Worm (Caenorhabditis elegans) whole organism, L2 larva: ENCODE results near the gene F07B10.7.

Experiments
- C34F6.9 ChIP-seq: fragments of 150-350 bp; optimal IDR thresholded peaks from 2 replicates; lab custom pipeline; 2014; ENCODE audit warnings: missing biosample characterization, missing genetic modification characterization
- F13H6.1 ChIP-seq: sonication (generic microtip); optimal IDR thresholded peaks from 2 replicates; lab custom pipeline; 2016; ENCODE audit warnings: missing genetic modification characterization, missing compliant biosample characterization
- ZK546.5 ChIP-seq: sonication (generic microtip); optimal IDR thresholded peaks from 2 replicates; lab custom pipeline; 2017; ENCODE audit warnings: missing biosample characterization, missing genetic modification characterization
- alr-1 ChIP-seq: fragments of 150-350 bp; optimal IDR thresholded peaks from 2 replicates; lab custom pipeline; 2014; ENCODE audit warnings: missing biosample characterization, missing genetic modification characterization
- aly-2 ChIP-seq: fragments of 150-350 bp; optimal IDR thresholded peaks from 2 replicates; lab custom pipeline; 2014; ENCODE audit warnings: missing biosample characterization, missing genetic modification characterization
- ama-1 ChIP-seq: fragments of 150-350 bp; optimal IDR thresholded peaks from 2 replicates; lab custom pipeline; 2018; ENCODE audit warnings: inconsistent platforms
- blmp-1 ChIP-seq: sonication (generic microtip); optimal IDR thresholded peaks from 2 replicates; lab custom pipeline; 2017; ENCODE audit warnings: missing genetic modification characterization, mild to moderate bottlenecking, missing compliant biosample characterization, antibody characterized with exemption, moderate library complexity; ENCODE audit not compliant: insufficient read depth
- ceh-16 ChIP-seq: fragments of 150-350 bp; optimal IDR thresholded peaks from 2 replicates; lab custom pipeline; 2014; ENCODE audit warnings: missing biosample characterization, missing genetic modification characterization
- ceh-82 ChIP-seq: fragments of 150-350 bp; optimal IDR thresholded peaks from 2 replicates; lab custom pipeline; 2014; ENCODE audit warnings: missing biosample characterization, missing genetic modification characterization
- crh-2 ChIP-seq: sonication (generic microtip); optimal IDR thresholded peaks from 2 replicates; lab custom pipeline; 2017; ENCODE audit warnings: missing biosample characterization, missing genetic modification characterization
- dmd-4 ChIP-seq: sonication (generic microtip); optimal IDR thresholded peaks from 2 replicates; lab custom pipeline; 2017; ENCODE audit warnings: missing biosample characterization, missing genetic modification characterization
- egl-27 ChIP-seq: sonication (generic microtip); optimal IDR thresholded peaks from 3 replicates; lab custom pipeline; 2017; ENCODE audit warnings: missing biosample characterization, missing genetic modification reagents, missing genetic modification characterization
- gmeb-1 ChIP-seq: fragments of 150-350 bp; optimal IDR thresholded peaks from 2 replicates; lab custom pipeline; 2014; ENCODE audit warnings: missing biosample characterization, missing genetic modification characterization
- lin-39 ChIP-seq: fragments of 150-350 bp; optimal IDR thresholded peaks from 2 replicates; lab custom pipeline; 2014; ENCODE audit warnings: missing biosample characterization, missing genetic modification reagents, missing genetic modification characterization
- lsy-2 ChIP-seq, 2 experiments: fragments of 150-350 bp in 1 of 2; sonication (generic microtip) in 1 of 2; optimal IDR thresholded peaks; 2 replicates each; lab custom pipeline; 2014 to 2017; ENCODE audit warnings: missing biosample characterization in 2 of 2, missing genetic modification characterization in 2 of 2
- mab-5 ChIP-seq: fragments of 150-350 bp; optimal IDR thresholded peaks from 2 replicates; lab custom pipeline; 2014; ENCODE audit warnings: missing biosample characterization, missing genetic modification characterization
- mbf-1 ChIP-seq: sonication (generic microtip); optimal IDR thresholded peaks from 2 replicates; lab custom pipeline; 2017; ENCODE audit warnings: missing biosample characterization, missing genetic modification characterization
- mdl-1 ChIP-seq, 2 experiments: fragments of 150-350 bp in 1 of 2; sonication (generic microtip) in 1 of 2; optimal IDR thresholded peaks; 2 replicates each; lab custom pipeline; 2017; ENCODE audit warnings: missing biosample characterization in 2 of 2, missing genetic modification characterization in 2 of 2
- nhr-11 ChIP-seq: fragments of 150-350 bp; optimal IDR thresholded peaks from 2 replicates; lab custom pipeline; 2014; ENCODE audit warnings: missing biosample characterization, missing genetic modification characterization
- nhr-12 ChIP-seq: fragments of 150-350 bp; optimal IDR thresholded peaks from 2 replicates; lab custom pipeline; 2014; ENCODE audit warnings: missing biosample characterization, missing genetic modification characterization
- nhr-129 ChIP-seq: fragments of 150-350 bp; optimal IDR thresholded peaks from 2 replicates; lab custom pipeline; 2014; ENCODE audit warnings: missing biosample characterization, missing genetic modification characterization
- nhr-21 ChIP-seq: fragments of 150-350 bp; optimal IDR thresholded peaks from 2 replicates; lab custom pipeline; 2014; ENCODE audit warnings: missing biosample characterization, missing genetic modification characterization
- nhr-23 ChIP-seq: fragments of 150-350 bp; optimal IDR thresholded peaks from 2 replicates; lab custom pipeline; 2014; ENCODE audit warnings: missing biosample characterization, missing genetic modification reagents, missing genetic modification characterization
- nhr-237 ChIP-seq: fragments of 150-350 bp; optimal IDR thresholded peaks from 2 replicates; lab custom pipeline; 2014; ENCODE audit warnings: missing biosample characterization, missing genetic modification characterization
- sem-4 ChIP-seq: fragments of 150-350 bp; optimal IDR thresholded peaks from 2 replicates; lab custom pipeline; 2014; ENCODE audit warnings: missing biosample characterization, missing genetic modification reagents, missing genetic modification characterization
- skn-1 ChIP-seq: sonication (generic microtip); optimal IDR thresholded peaks from 2 replicates; lab custom pipeline; 2017; ENCODE audit warnings: missing biosample characterization, missing genetic modification characterization
- sma-3 ChIP-seq: sonication (generic microtip); optimal IDR thresholded peaks from 2 replicates; lab custom pipeline; 2016; ENCODE audit warnings: missing genetic modification reagents, missing genetic modification characterization, missing compliant biosample characterization
- sma-9 ChIP-seq, 2 experiments: fragments of 150-350 bp in 1 of 2; sonication (generic microtip) in 1 of 2; optimal IDR thresholded peaks; 2 replicates each; lab custom pipeline; 2014 to 2016; ENCODE audit warnings: missing genetic modification characterization in 2 of 2, mild to moderate bottlenecking in 1 of 2, missing biosample characterization in 1 of 2, missing compliant biosample characterization in 1 of 2, missing genetic modification reagents in 1 of 2, moderate library complexity in 1 of 2
- unc-39 ChIP-seq: fragments of 150-350 bp; optimal IDR thresholded peaks from 2 replicates; lab custom pipeline; 2014; ENCODE audit warnings: missing biosample characterization, missing genetic modification characterization
- unc-55 ChIP-seq: fragments of 150-350 bp; sonication (generic microtip); optimal IDR thresholded peaks from 3 replicates; lab custom pipeline; 2014; ENCODE audit warnings: missing biosample characterization, missing genetic modification reagents, missing genetic modification characterization
- unc-62 ChIP-seq: fragments of 150-350 bp; optimal IDR thresholded peaks from 2 replicates; lab custom pipeline; 2014; ENCODE audit warnings: missing biosample characterization, missing genetic modification reagents, missing genetic modification characterization
- zag-1 ChIP-seq: fragments of 150-350 bp; optimal IDR thresholded peaks from 2 replicates; lab custom pipeline; 2014; ENCODE audit warnings: missing biosample characterization, missing genetic modification characterization
- ztf-1 ChIP-seq: fragments of 200-800 bp; sonication (Bioruptor generic); conservative IDR thresholded peaks from 2 replicates; pipeline ENCODE4 v1.3.6; 2022; ENCODE audit warnings: missing genetic modification characterization, missing compliant biosample characterization
- ztf-11 ChIP-seq: sonication (generic microtip); optimal IDR thresholded peaks from 2 replicates; lab custom pipeline; 2017; ENCODE audit warnings: missing biosample characterization, missing genetic modification characterization
- ztf-4 ChIP-seq: fragments of 150-350 bp; optimal IDR thresholded peaks from 2 replicates; lab custom pipeline; 2014; ENCODE audit warnings: missing biosample characterization, missing genetic modification characterization

F07B10.7 gene

DNA sequence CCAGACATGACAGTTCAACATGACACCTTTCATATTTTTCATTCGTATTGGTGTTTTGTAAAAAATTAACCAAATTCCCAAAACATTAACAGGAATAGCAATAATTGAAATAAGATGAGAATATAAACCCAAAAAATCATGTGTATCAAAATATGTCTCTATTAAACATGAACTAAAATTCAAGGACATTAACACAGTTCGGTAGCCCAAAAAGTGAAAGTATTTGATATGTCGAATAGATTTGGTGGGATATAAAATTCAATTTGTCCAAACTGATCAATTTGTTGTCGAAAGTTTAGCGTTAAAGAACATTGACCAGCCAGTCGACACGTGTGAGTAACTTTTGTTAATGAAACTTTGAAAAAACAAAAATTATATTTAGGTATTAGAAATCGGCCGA lies 42.2 kb upstream of the F07B10.7 start, which contains the start of gene srh-46:
TSS of gene srh-46 (minus strand) at position 189 of the 400 bp plus-strand sequence.
- peak; percentile 67 for TF ChIP-seq blmp-1 (tag; lab: Kevin White, UChicago)
- TF ChIP-seq mbf-1 (tag; lab: Kevin White, UChicago) = no peak
- no peak for TF ChIP-seq ZK546.5 (tag; lab: Kevin White, UChicago)

DNA sequence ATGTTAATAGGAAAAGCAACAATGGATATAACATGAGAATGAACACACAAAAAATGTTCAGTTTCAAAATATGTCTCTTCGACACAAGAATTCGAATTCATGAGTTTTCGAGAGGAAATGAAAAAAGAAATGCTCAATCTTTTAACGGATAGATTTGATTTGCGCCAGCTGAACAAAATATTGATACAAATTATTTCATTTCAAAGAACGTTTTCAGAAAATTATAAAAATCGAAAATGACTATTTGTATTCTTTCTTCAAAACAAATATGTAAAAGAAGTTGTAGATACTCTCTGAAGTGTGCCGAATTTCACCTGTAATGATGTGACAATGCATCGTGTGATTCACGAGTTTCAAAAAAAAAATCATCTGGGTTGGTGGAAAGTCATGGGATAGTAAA lies 40.0 kb upstream of the F07B10.7 start, which contains the start of gene srh-47:
TSS of gene srh-47 (minus strand) at position 101 of the 400 bp plus-strand sequence.
- TF ChIP-seq nhr-11 (tag; lab: Kevin White, UChicago) = no peak
- no peak for TF ChIP-seq nhr-21 (tag; lab: Kevin White, UChicago)
- TF ChIP-seq C34F6.9 (tag; lab: Kevin White, UChicago) = no peak

DNA sequence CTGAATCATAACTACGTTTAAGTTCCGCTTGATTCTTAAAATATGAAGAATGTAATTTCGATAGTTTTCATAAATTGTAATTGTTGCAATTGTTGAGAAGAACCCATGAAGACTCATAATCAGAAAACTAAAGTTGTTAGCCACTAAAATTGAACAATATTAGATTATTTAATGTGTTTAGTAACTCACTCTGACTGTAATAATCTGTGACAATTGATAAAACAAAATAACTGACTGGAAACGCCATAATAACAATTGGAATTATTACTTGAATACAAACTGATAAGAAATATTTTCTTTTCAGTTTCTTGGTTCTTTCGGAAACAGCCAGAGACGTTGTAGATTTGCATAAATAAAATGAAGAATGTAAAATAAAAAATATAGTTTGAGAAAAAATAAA lies 38.9 kb upstream of the F07B10.7 start:
- TF ChIP-seq unc-62 (GFP tag; lab: Kevin White, UChicago) = no peak
- TF ChIP-seq mab-5 (tag; lab: Kevin White, UChicago) = no peak
- no peak for TF ChIP-seq nhr-12
- TF ChIP-seq crh-2 (tag; lab: Kevin White, UChicago) = no peak
- no peak for TF ChIP-seq alr-1 (tag; lab: Kevin White, UChicago)
- no peak for TF ChIP-seq ceh-82 (tag; lab: Kevin White, UChicago)
- no peak for TF ChIP-seq unc-39 (tag; lab: Kevin White, UChicago)
- TF ChIP-seq dmd-4 (tag; lab: Kevin White, UChicago) = no peak
- no peak for TF ChIP-seq zag-1 (tag; lab: Kevin White, UChicago)
- no peak for TF ChIP-seq mbf-1 (tag; lab: Kevin White, UChicago)
- TF ChIP-seq lsy-2 (tag; optimal IDR thresholded peaks at IDR 0.05; lab: Kevin White, UChicago) = no peak
- no peak for TF ChIP-seq ama-1 (lab: Kevin White, UChicago)
- TF ChIP-seq sma-3 (GFP tag; lab: Kevin White, UChicago) = no peak
- no peak for TF ChIP-seq lin-39 (tag; lab: Kevin White, UChicago)
- TF ChIP-seq unc-55 (GFP tag; lab: Kevin White, UChicago) = no peak
- no peak for TF ChIP-seq egl-27 (tag; lab: Kevin White, UChicago)
- TF ChIP-seq ztf-4 = no peak

DNA sequence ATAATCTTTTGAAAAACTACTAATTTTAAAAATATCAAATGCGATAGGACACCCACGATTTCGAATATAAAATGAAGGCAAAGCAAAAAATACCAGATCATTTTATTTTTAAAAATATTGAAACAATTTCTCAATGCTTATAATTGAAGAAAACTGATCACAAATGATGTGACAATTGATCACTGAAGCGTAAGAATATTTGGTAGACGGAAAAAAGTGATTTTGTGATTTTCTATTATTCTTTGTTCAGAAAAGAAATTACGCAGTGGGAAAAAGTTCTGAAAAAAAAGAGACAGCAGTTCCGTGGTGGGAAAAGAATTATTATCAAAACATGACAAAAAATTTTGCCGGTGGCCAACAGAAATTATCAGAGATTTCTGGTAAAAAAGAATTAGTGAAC lies 38.1 kb upstream of the F07B10.7 start, which contains the start of gene T03F7.5:
TSS of gene T03F7.5 (minus strand) at position 101 of the 400 bp plus-strand sequence.
- no peak for TF ChIP-seq skn-1 (tag; lab: Kevin White, UChicago)
- TF ChIP-seq crh-2 (tag; lab: Kevin White, UChicago) = no peak
- TF ChIP-seq ztf-1 (GFP tag; lab: Robert Waterston, UW) = no peak
- no peak for TF ChIP-seq unc-55 (GFP tag; lab: Kevin White, UChicago)
- TF ChIP-seq nhr-23 (tag; lab: Kevin White, UChicago) = no peak
- TF ChIP-seq sma-3 (GFP tag; lab: Kevin White, UChicago) = no peak
- no peak for TF ChIP-seq alr-1 (tag; lab: Kevin White, UChicago)
- TF ChIP-seq sem-4 (tag; lab: Kevin White, UChicago) = no peak
- TF ChIP-seq, all 48 proteins: peak for 0

DNA sequence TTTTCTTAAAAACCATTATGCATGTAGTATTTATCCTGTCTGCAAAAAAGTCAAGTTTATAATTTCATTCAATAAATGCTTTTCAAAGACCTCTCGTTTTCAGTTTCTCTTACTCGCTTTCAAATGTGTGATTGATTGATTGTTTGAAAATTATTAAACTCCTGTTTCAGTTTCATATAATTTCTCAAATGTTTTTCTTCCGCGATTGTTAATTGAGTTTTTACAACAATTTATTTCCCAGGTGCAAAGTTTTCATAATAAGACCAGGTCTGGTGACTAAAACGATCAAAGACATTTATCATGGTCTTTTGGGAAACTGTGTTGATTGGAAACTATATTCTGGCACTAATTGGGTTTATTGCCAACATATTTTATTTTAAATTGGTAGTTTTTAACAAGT lies 33.9 kb upstream of the F07B10.7 start, which contains the start of gene T03F7.6:
TSS of gene T03F7.6 (plus strand) at position 301 of the 400 bp plus-strand sequence.
- TF ChIP-seq nhr-129 (tag; lab: Kevin White, UChicago) (no peak), aly-2 (tag; lab: Kevin White, UChicago) (no peak), ceh-16 (tag; lab: Kevin White, UChicago) (no peak), gmeb-1 (tag; lab: Kevin White, UChicago) (no peak), sma-9 (GFP tag; optimal IDR thresholded peaks at IDR 0.05; lab: Kevin White, UChicago) (no peak), sma-9 (tag; optimal IDR thresholded peaks at IDR 0.05; lab: Kevin White, UChicago) (no peak), C34F6.9 (tag; lab: Kevin White, UChicago) (no peak), ZK546.5 (tag; lab: Kevin White, UChicago) (no peak), mdl-1 (tag; optimal IDR thresholded peaks at IDR 0.05; lab: Kevin White, UChicago) (no peak), ztf-1 (GFP tag; lab: Robert Waterston, UW) (no peak), F13H6.1 (no peak), ztf-11 (tag; lab: Kevin White, UChicago) (no peak), nhr-237 (tag; lab: Kevin White, UChicago) (no peak)
